Fruit fly (Drosophila melanogaster): ENCODE results near the gene Tom40.

dm6 chrX:7768147-7768787, 31.6 kb downstream of the Tom40 start, which contains the start of gene CG34338:
- TF ChIP-seq CG14655 (GFP tag; optimal IDR thresholded peaks at IDR 0.05): no peak
- TF ChIP-seq gl (tag; optimal IDR thresholded peaks at IDR 0.05): no peak
- TF ChIP-seq EcR (GFP tag; optimal IDR thresholded peaks at IDR 0.05): no peak
- no peak for TF ChIP-seq CG4496 (GFP tag; IDR thresholded peaks at IDR 0.05)
